Fruit fly (Drosophila melanogaster) Kc167 (cell line): ENCODE measurements around the gene CG7650.

Experiments
- Myc ChIP-seq: fragments of >200 bp; optimal IDR thresholded peaks from 2 replicates; lab custom pipeline; 2017; ENCODE audit warnings: missing external identifiers
- Sin3A ChIP-seq: fragments of >200 bp; optimal IDR thresholded peaks from 2 replicates; lab custom pipeline; 2018; ENCODE audit warnings: missing external identifiers
- h ChIP-seq: fragments of >200 bp; optimal IDR thresholded peaks from 3 replicates; lab custom pipeline; 2018; ENCODE audit warnings: missing external identifiers
- insv ChIP-seq: fragments of >200 bp; optimal IDR thresholded peaks from 3 replicates; lab custom pipeline; 2018; ENCODE audit warnings: missing external identifiers
- psq ChIP-seq: fragments of >200 bp; optimal IDR thresholded peaks from 2 replicates; lab custom pipeline; 2017; ENCODE audit warnings: missing external identifiers
- ttk ChIP-seq: sonication (Bioruptor generic); optimal IDR thresholded peaks from 2 replicates; lab custom pipeline; 2017; ENCODE audit warnings: missing external identifiers

CG7650 gene

dm6 chr3L:15592536-15593260 is 17.5 kb downstream of the CG7650 start:
- TF ChIP-seq psq (lab: Kevin White, UChicago) (no peak), insv (lab: Kevin White, UChicago) (no peak), h (lab: Kevin White, UChicago) (no peak), Sin3A (lab: Kevin White, UChicago) (no peak), ttk (lab: Kevin White, UChicago) (no peak), Myc (lab: Kevin White, UChicago) (no peak)

dm6 chr3L:15590803-15591597 is 19.2 kb downstream of the CG7650 start:
- no peak for TF ChIP-seq psq (lab: Kevin White, UChicago)
- TF ChIP-seq Myc (lab: Kevin White, UChicago), result no peak
- no peak for TF ChIP-seq Sin3A (lab: Kevin White, UChicago)
- no peak for TF ChIP-seq h (lab: Kevin White, UChicago)
- TF ChIP-seq insv (lab: Kevin White, UChicago), result no peak
- no peak for TF ChIP-seq ttk (lab: Kevin White, UChicago)

dm6 chr3L:15589746-15590145 is 20.4 kb downstream of the CG7650 start:
- TF ChIP-seq psq (lab: Kevin White, UChicago) (no peak), ttk (lab: Kevin White, UChicago) (no peak), h (lab: Kevin White, UChicago) (no peak), Myc (lab: Kevin White, UChicago) (no peak), Sin3A (lab: Kevin White, UChicago) (no peak), insv (lab: Kevin White, UChicago) (no peak)

- TF ChIP-seq Myc (lab: Kevin White, UChicago) (no peak), psq (lab: Kevin White, UChicago) (no peak), insv (lab: Kevin White, UChicago) (no peak), h (lab: Kevin White, UChicago) (no peak), Sin3A (lab: Kevin White, UChicago) (no peak), ttk (lab: Kevin White, UChicago) (no peak)
Measured at dm6 chr3L:15588514-15589138, 21.6 kb downstream of the CG7650 start, which contains the start of gene RhoGAP71E. Gene RhoGAP71E (plus strand): TSS chr3L:15588860.

dm6 chr3L:15587445-15588381 is 22.5 kb downstream of the CG7650 start, which contains the start of gene CG7656:
Gene CG7656 (minus strand): TSS chr3L:15588175.
- TF ChIP-seq h (lab: Kevin White, UChicago), result no peak

dm6 chr3L:15583504-15583903 is 26.7 kb downstream of the CG7650 start, which contains the start of gene AIMP2:
Gene AIMP2 (plus strand): TSS chr3L:15583638.
- TF ChIP-seq Sin3A (lab: Kevin White, UChicago), result no peak
- no peak for TF ChIP-seq Myc (lab: Kevin White, UChicago)

- TF ChIP-seq Sin3A (lab: Kevin White, UChicago), result no peak
- TF ChIP-seq ttk (lab: Kevin White, UChicago), result no peak
- no peak for TF ChIP-seq Myc (lab: Kevin White, UChicago)
- no peak for TF ChIP-seq h (lab: Kevin White, UChicago)
- no peak for TF ChIP-seq insv (lab: Kevin White, UChicago)
- no peak for TF ChIP-seq psq (lab: Kevin White, UChicago)
Measured at dm6 chr3L:15580487-15580886, 29.7 kb downstream of the CG7650 start, which contains the start of the genes mrn and CG12301. Gene mrn (minus strand): TSS chr3L:15580537. Gene CG12301 (plus strand): TSS chr3L:15580800.

dm6 chr3L:15576357-15576756 is 33.8 kb downstream of the CG7650 start, which contains the start of gene Ufsp2:
Gene Ufsp2 (plus strand): TSS chr3L:15576570.
- no peak for TF ChIP-seq Myc (lab: Kevin White, UChicago)

dm6 chr3L:15570571-15570970 is 39.6 kb downstream of the CG7650 start:
- TF ChIP-seq Myc (lab: Kevin White, UChicago) (no peak), ttk (lab: Kevin White, UChicago) (no peak), h (lab: Kevin White, UChicago) (no peak), Sin3A (lab: Kevin White, UChicago) (no peak), psq (lab: Kevin White, UChicago) (no peak), insv (lab: Kevin White, UChicago) (no peak)

- TF ChIP-seq Sin3A (lab: Kevin White, UChicago) (no peak), insv (lab: Kevin White, UChicago) (no peak), psq (lab: Kevin White, UChicago) (no peak), Myc (lab: Kevin White, UChicago) (no peak), h (lab: Kevin White, UChicago) (no peak), ttk (lab: Kevin White, UChicago) (no peak)
Measured at dm6 chr3L:15568748-15569147, 41.4 kb downstream of the CG7650 start.
